Fruit fly (Drosophila melanogaster): ENCODE measurements around the gene Ttc1.

- no peak for TF ChIP-seq CG1620 (GFP tag; optimal IDR thresholded peaks at IDR 0.05)
- no peak for TF ChIP-seq CG12768 (GFP tag; optimal IDR thresholded peaks at IDR 0.05)
These were observed 42.9 kb upstream of the Ttc1 start for dm6 chr3R:16485487-16486233.

Measured in whole organism, adult.